Worm (Caenorhabditis elegans): ENCODE results near the gene acaa-2.

The acaa-2 gene

ce11 chrIII:13377249-13377648, 32.5 kb downstream of the acaa-2 start:
- peak; percentile 70 for TF ChIP-seq dmd-6 (GFP tag; IDR thresholded peaks at IDR 0.05)
- peak; percentile 95 for TF ChIP-seq aha-1 (tag)
- peak; percentile 72 for TF ChIP-seq nhr-48 (tag; optimal IDR thresholded peaks at IDR 0.05)
- peak; percentile 51 for TF ChIP-seq nhr-77 (tag; optimal IDR thresholded peaks at IDR 0.05)
- TF ChIP-seq arid-1 (GFP tag; conservative IDR thresholded peaks at IDR 0.05), result no peak
- no peak for TF ChIP-seq nhr-102 (tag; optimal IDR thresholded peaks at IDR 0.05)
- peak in 1 of 2 experiments; percentile 62 for TF ChIP-seq mdl-1 (tag; optimal IDR thresholded peaks at IDR 0.05)
- no peak for TF ChIP-seq zip-2 (tag; optimal IDR thresholded peaks at IDR 0.05)
- TF ChIP-seq nhr-11 (tag; optimal IDR thresholded peaks at IDR 0.05), result no peak
- peak in 1 of 2 experiments; percentile 55 for TF ChIP-seq lsy-2 (tag; optimal IDR thresholded peaks at IDR 0.05)
- peak; percentile 55 for TF ChIP-seq dve-1 (tag; optimal IDR thresholded peaks at IDR 0.05; ENCODE audit: insufficient read depth)
- no peak for TF ChIP-seq ama-1 (optimal IDR thresholded peaks at IDR 0.05)
- peak in 1 of 2 experiments; percentile 55 for TF ChIP-seq hif-1 (tag; optimal IDR thresholded peaks at IDR 0.05)
- peak; percentile 50 for TF ChIP-seq mes-2 (tag; optimal IDR thresholded peaks at IDR 0.05; ENCODE audit: poor library complexity, severe bottlenecking)
- TF ChIP-seq pha-4 (GFP tag; IDR thresholded peaks at IDR 0.05), result peak; percentile 36; the same call in 1 of the 2 replicates
- TF ChIP-seq pha-4 (tag; optimal IDR thresholded peaks at IDR 0.05), result no peak
- peak; percentile 64; the same call in 1 of the 2 replicates for TF ChIP-seq tra-1 (GFP tag; IDR thresholded peaks at IDR 0.05)
- peak; percentile 54 for TF ChIP-seq set-16 (GFP tag; IDR thresholded peaks at IDR 0.05)
- TF ChIP-seq egl-43 (GFP tag; IDR thresholded peaks at IDR 0.05), result 0 out of 2 replicates have a peak, but pooled peaks have one; percentile 63
- 0 out of 2 replicates have a peak, but pooled peaks have one; percentile 25 for TF ChIP-seq ctbp-1 (GFP tag; IDR thresholded peaks at IDR 0.05)
- TF ChIP-seq F37D6.2 (tag; optimal IDR thresholded peaks at IDR 0.05), result no peak
- peak; percentile 70 for TF ChIP-seq hmg-1.1 (GFP tag; IDR thresholded peaks at IDR 0.05)
- peak; percentile 69 for TF ChIP-seq mep-1 (tag; optimal IDR thresholded peaks at IDR 0.05)
- peak in 1 of 2 experiments; percentile 10 for TF ChIP-seq daf-16 (GFP tag; optimal IDR thresholded peaks at IDR 0.05)
- peak; percentile 87 for TF ChIP-seq daf-16 (tag; optimal IDR thresholded peaks at IDR 0.05)
- TF ChIP-seq hlh-11 (tag; optimal IDR thresholded peaks at IDR 0.05), result peak; percentile 87
- TF ChIP-seq hlh-30 (tag; optimal IDR thresholded peaks at IDR 0.05; ENCODE audit: insufficient read depth), result peak; percentile 75
- peak; percentile 33; the same call in 1 of the 2 replicates for TF ChIP-seq lin-38 (GFP tag; IDR thresholded peaks at IDR 0.05)
- 0 out of 2 replicates have a peak, but pooled peaks have one; percentile 48 for TF ChIP-seq php-3 (GFP tag; IDR thresholded peaks at IDR 0.05)
- TF ChIP-seq lin-15B (tag; optimal IDR thresholded peaks at IDR 0.05), result no peak
- TF ChIP-seq rbr-2 (tag; optimal IDR thresholded peaks at IDR 0.05), result peak; percentile 65
- TF ChIP-seq pqm-1 (tag; optimal IDR thresholded peaks at IDR 0.05), result peak; percentile 79
- TF ChIP-seq nhr-28 (tag; optimal IDR thresholded peaks at IDR 0.05), result peak; percentile 55
- no peak for TF ChIP-seq ces-1 (GFP tag; optimal IDR thresholded peaks at IDR 0.05)
- TF ChIP-seq ceh-44 (GFP tag; IDR thresholded peaks at IDR 0.05), result no peak

DNA sequence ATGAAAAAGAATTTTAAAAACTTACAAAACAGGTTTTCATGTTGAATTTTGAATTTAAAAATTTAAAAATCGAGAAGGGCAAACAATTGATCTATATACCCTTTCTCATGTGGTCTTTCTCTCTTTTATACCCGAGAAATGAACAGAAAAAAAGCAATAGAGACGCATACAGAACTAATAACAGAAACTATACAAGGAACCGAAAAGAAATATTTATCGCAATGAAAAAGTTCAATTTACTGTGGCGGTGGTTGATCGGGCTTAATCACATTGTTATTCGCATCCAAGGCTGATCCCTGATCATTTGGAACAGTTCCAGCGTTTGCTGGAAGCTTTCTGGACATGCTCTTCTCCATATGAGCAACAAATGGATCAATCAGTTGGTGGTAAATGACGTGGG, 33.5 kb downstream of the acaa-2 start, which contains the start of gene T03F6.10:
T03F6.10 (minus strand) TSS at position 101 of the 400 bp plus-strand sequence.
- TF ChIP-seq aha-1 (tag) (peak; percentile 44), dmd-6 (GFP tag; IDR thresholded peaks at IDR 0.05) (no peak)

ce11 chrIII:13380196-13380595, 35.5 kb downstream of the acaa-2 start, which contains the start of gene T03F6.6:
TSS of gene T03F6.6 (minus strand) at chrIII:13380296.
- TF ChIP-seq unc-39 (tag; optimal IDR thresholded peaks at IDR 0.05) (no peak), mes-2 (tag; optimal IDR thresholded peaks at IDR 0.05; ENCODE audit: poor library complexity, severe bottlenecking) (no peak)

DNA sequence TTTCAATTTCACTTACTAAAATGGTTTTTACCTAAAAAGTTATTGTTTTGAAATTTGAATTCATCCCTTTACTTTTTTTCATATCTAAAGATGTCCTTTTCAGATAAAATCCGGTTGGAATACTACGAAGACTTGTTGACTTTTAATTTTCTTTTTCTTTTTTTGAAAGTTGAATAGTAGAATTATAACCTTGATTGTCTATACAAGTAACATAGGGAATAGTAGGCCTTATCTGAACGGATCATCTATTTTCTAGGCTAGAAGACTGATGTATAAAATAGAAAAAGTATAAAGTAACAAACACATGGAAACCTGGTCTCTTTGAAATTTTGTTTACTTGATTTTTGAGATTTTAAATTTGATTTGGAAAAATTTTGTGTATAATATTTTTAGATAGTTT, 36.1 kb downstream of the acaa-2 start:
- TF ChIP-seq egl-27 (tag; optimal IDR thresholded peaks at IDR 0.05) (no peak), F10B5.3 (tag; optimal IDR thresholded peaks at IDR 0.05) (no peak), nhr-102 (tag; optimal IDR thresholded peaks at IDR 0.05) (no peak), tag-97 (GFP tag; IDR thresholded peaks at IDR 0.05) (no peak), lsy-2 (tag; optimal IDR thresholded peaks at IDR 0.05) (no peak), nhr-111 (GFP tag; optimal IDR thresholded peaks at IDR 0.05) (no peak), daf-19 (GFP tag; conservative IDR thresholded peaks at IDR 0.05) (no peak), F26F4.8 (GFP tag; conservative IDR thresholded peaks at IDR 0.05) (no peak), lin-38 (GFP tag; IDR thresholded peaks at IDR 0.05) (no peak), mdl-1 (tag; optimal IDR thresholded peaks at IDR 0.05) (no peak), madf-5 (GFP tag; IDR thresholded peaks at IDR 0.05) (no peak), nhr-10 (tag; optimal IDR thresholded peaks at IDR 0.05) (no peak), aha-1 (tag) (no peak), daf-16 (GFP tag; optimal IDR thresholded peaks at IDR 0.05) (no peak), daf-16 (tag; optimal IDR thresholded peaks at IDR 0.05) (no peak), nhr-76 (tag; optimal IDR thresholded peaks at IDR 0.05) (no peak), nhr-6 (tag; optimal IDR thresholded peaks at IDR 0.05) (no peak), mdt-29 (GFP tag; IDR thresholded peaks at IDR 0.05) (no peak), F37D6.2 (tag; optimal IDR thresholded peaks at IDR 0.05) (no peak)

All from whole organism, L4 larva.